Worm (Caenorhabditis elegans): ENCODE results near the gene mett-10.

mett-10 gene

DNA sequence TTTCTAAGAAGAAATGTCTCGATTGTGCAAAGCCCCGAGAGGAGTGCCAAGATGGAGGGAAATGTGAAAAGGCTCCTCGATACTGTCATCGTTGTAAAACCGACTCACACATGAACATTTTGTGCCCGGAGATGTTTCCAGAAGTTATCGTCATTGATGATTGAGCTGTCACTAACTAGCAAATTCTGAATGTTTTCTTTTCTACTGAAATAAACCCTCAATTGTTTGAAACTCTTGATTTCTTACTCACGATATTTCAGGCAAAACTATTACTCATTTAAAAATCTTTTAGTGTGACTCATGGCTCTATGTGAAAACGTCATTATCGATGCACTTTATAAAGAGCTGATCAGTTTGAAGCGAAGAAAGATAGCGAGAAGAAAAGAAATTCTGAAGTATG lies 29.7 kb upstream of the mett-10 start, which contains the start of gene T16H12.13:
TSS of gene T16H12.13 (plus strand) at position 301 of the 400 bp plus-strand sequence.
- TF ChIP-seq elt-1 (tag; optimal IDR thresholded peaks at IDR 0.05) (no peak), snpc-4 (tag; optimal IDR thresholded peaks at IDR 0.05) (no peak), nhr-43 (tag; optimal IDR thresholded peaks at IDR 0.05; ENCODE audit: poor library complexity, severe bottlenecking) (no peak), lin-15B (tag; optimal IDR thresholded peaks at IDR 0.05) (no peak), nhr-23 (tag; optimal IDR thresholded peaks at IDR 0.05) (no peak), elt-2 (tag; optimal IDR thresholded peaks at IDR 0.05) (no peak), daf-12 (tag; optimal IDR thresholded peaks at IDR 0.05) (no peak), pha-4 (tag; optimal IDR thresholded peaks at IDR 0.05) (no peak), aly-2 (tag; optimal IDR thresholded peaks at IDR 0.05) (no peak), nhr-67 (tag; optimal IDR thresholded peaks at IDR 0.05) (no peak), lsy-12 (tag; optimal IDR thresholded peaks at IDR 0.05) (no peak)

ce11 chrIII:10085574-10085973 lies 29.3 kb upstream of the mett-10 start:
- TF ChIP-seq ceh-9 (tag; optimal IDR thresholded peaks at IDR 0.05) (no peak), aly-2 (tag; optimal IDR thresholded peaks at IDR 0.05) (no peak), mml-1 (tag; optimal IDR thresholded peaks at IDR 0.05) (no peak), fkh-2 (tag; optimal IDR thresholded peaks at IDR 0.05) (no peak), elt-3 (tag; optimal IDR thresholded peaks at IDR 0.05) (no peak), sea-2 (GFP tag; optimal IDR thresholded peaks at IDR 0.05) (no peak), nhr-67 (tag; optimal IDR thresholded peaks at IDR 0.05) (no peak), nhr-43 (tag; optimal IDR thresholded peaks at IDR 0.05; ENCODE audit: poor library complexity, severe bottlenecking) (no peak), nhr-11 (tag; optimal IDR thresholded peaks at IDR 0.05) (no peak), mdl-1 (tag; optimal IDR thresholded peaks at IDR 0.05) (no peak), ztf-4 (tag; optimal IDR thresholded peaks at IDR 0.05) (no peak), ceh-16 (tag; optimal IDR thresholded peaks at IDR 0.05) (no peak), nhr-28 (tag; optimal IDR thresholded peaks at IDR 0.05) (no peak), nfya-1 (tag; optimal IDR thresholded peaks at IDR 0.05; ENCODE audit: insufficient read depth) (no peak), nhr-76 (tag; optimal IDR thresholded peaks at IDR 0.05) (no peak), R02D3.7 (tag; optimal IDR thresholded peaks at IDR 0.05) (no peak)

DNA sequence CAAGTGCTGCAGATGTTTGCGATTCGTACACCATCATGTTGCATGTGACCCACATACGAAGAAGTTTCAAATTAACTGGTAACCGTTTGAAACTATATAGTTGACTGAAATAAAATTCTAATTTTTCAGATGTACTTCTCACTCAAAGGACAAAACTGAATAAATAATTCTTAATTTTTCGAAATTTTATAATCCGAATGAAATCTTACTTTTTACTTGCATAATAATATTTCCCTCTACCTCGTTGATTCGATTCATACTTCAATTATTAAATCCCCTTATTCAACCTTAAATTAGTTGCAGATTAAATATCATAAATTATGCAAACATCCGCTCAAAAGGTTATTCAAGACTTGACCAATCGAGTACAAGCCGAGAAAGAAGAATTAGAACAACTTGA lies 28.9 kb upstream of the mett-10 start, which contains the start of gene T16H12.2:
TSS of gene T16H12.2 (plus strand) at position 301 of the 400 bp plus-strand sequence.
- TF ChIP-seq elt-1 (tag; optimal IDR thresholded peaks at IDR 0.05) (no peak), unc-39 (tag; optimal IDR thresholded peaks at IDR 0.05) (no peak), pqm-1 (tag; optimal IDR thresholded peaks at IDR 0.05) (no peak), hmg-11 (tag; optimal IDR thresholded peaks at IDR 0.05) (no peak), fkh-10 (GFP tag; optimal IDR thresholded peaks at IDR 0.05) (no peak), fos-1 (tag; optimal IDR thresholded peaks at IDR 0.05) (no peak), nhr-43 (tag; optimal IDR thresholded peaks at IDR 0.05; ENCODE audit: poor library complexity, severe bottlenecking) (no peak), ZK546.5 (tag; optimal IDR thresholded peaks at IDR 0.05) (no peak), snpc-4 (tag; optimal IDR thresholded peaks at IDR 0.05) (no peak), mdl-1 (tag; optimal IDR thresholded peaks at IDR 0.05) (no peak), nhr-76 (tag; optimal IDR thresholded peaks at IDR 0.05) (no peak), nhr-28 (tag; optimal IDR thresholded peaks at IDR 0.05) (no peak), unc-62 (GFP tag; optimal IDR thresholded peaks at IDR 0.05) (no peak), nhr-237 (tag; optimal IDR thresholded peaks at IDR 0.05) (no peak)

ce11 chrIII:10088508-10088981 lies 26.3 kb upstream of the mett-10 start, which contains the start of gene hal-2:
hal-2 (minus strand) TSS chrIII:10088931.
- no peak for TF ChIP-seq eor-1 (tag; optimal IDR thresholded peaks at IDR 0.05)
- TF ChIP-seq ceh-9 (tag; optimal IDR thresholded peaks at IDR 0.05): no peak
- TF ChIP-seq jun-1 (tag; optimal IDR thresholded peaks at IDR 0.05): no peak

DNA sequence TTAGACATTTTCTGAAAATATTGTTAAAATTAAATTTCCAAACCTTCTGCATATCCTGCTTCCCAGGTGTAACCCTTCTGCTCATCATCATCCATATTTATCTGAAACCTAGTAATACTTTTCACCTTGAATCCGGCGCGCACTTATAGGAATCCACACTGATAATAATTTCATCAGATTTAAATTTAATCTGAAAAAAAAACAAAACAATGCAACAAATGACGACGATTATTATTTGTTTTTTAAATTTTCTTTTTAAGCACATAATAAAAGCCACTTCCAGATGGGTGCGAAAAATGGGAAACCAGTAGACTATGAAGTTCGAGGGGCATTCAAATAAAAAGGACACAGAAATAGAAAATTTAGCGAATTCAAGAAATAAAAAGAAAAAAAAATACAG lies 24.2 kb upstream of the mett-10 start, which contains the start of gene gtf-2H2C:
TSS of gene gtf-2H2C (minus strand) at position 101 of the 400 bp plus-strand sequence.
- TF ChIP-seq daf-12 (tag; optimal IDR thresholded peaks at IDR 0.05) (no peak), nhr-43 (tag; optimal IDR thresholded peaks at IDR 0.05; ENCODE audit: poor library complexity, severe bottlenecking) (no peak), tbx-2 (tag; optimal IDR thresholded peaks at IDR 0.05) (no peak), ZK546.5 (tag; optimal IDR thresholded peaks at IDR 0.05) (no peak), pqm-1 (tag; optimal IDR thresholded peaks at IDR 0.05) (no peak), skn-1 (tag; optimal IDR thresholded peaks at IDR 0.05) (no peak), elt-1 (tag; optimal IDR thresholded peaks at IDR 0.05) (no peak), sea-2 (GFP tag; optimal IDR thresholded peaks at IDR 0.05) (no peak), fos-1 (tag; optimal IDR thresholded peaks at IDR 0.05) (no peak)

Data from whole organism, L3 larva.